Fruit fly (Drosophila melanogaster): ENCODE results near the gene Ugt36A1.

The Ugt36A1 gene

DNA sequence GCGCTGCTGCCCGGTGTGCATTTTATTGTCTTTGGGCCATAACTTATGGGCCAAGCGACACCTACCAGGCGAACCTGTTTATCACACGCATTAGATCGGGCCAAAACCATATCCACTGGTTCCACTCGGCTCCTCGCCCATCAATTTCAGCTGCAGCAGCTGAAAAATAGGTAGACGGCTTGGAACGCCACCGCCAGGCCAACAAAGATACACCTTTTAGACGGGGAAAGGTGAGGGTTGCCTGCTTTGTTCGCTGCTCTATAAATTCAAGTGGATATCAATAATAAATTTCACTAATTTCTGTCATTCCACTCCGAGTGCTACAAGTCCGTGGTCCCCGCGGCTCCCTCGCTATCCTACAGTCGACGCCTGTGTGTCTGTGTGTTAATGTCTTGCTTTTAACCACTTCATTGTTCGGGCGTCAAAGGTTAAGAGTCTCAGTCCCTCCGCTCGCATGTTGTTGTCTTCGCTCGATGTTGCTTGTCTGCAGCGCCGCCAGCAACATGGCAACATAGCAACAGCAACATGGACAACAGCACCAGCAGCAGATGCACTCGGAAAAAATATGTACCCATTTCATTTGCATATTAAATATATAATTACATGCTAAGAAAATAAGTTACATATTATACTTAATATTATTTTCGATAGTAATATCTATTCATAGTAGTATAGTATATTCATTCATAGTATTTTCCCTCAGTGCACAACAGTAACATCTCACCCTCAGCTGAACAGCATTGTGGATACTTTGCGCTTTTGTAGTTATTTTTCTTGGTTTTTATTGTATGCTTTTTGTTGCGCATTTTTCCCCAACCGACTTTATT, 30.8 kb upstream of the Ugt36A1 start (continued):
- TF ChIP-seq ash1 (GFP tag; optimal IDR thresholded peaks at IDR 0.05), result no peak
- TF ChIP-seq CG1529 (GFP tag; optimal IDR thresholded peaks at IDR 0.05), result peak; percentile 82
- no peak for TF ChIP-seq Dbx (GFP tag; IDR thresholded peaks at IDR 0.05)
- TF ChIP-seq cato (GFP tag; optimal IDR thresholded peaks at IDR 0.05; ENCODE audit: borderline replicate concordance), result peak; percentile 62
- TF ChIP-seq ro (GFP tag; IDR thresholded peaks at IDR 0.05), result peak; percentile 36; the same call in 1 of the 2 replicates
- TF ChIP-seq Pdp1 (GFP tag; optimal IDR thresholded peaks at IDR 0.05), result peak in 1 of 2 experiments; percentile 23
- TF ChIP-seq dan (GFP tag; IDR thresholded peaks at IDR 0.05), result peak; percentile 68; the same call in 1 of the 2 replicates
- no peak for TF ChIP-seq stwl (tag; optimal IDR thresholded peaks at IDR 0.05)
- TF ChIP-seq abd-A (tag; optimal IDR thresholded peaks at IDR 0.05), result peak; percentile 93
- no peak for TF ChIP-seq CG6791 (GFP tag; IDR thresholded peaks at IDR 0.05; ENCODE audit: partially characterized antibody)
- no peak for TF ChIP-seq ERR (GFP tag; optimal IDR thresholded peaks at IDR 0.05)
- TF ChIP-seq Tbp (GFP tag; optimal IDR thresholded peaks at IDR 0.05), result no peak
- TF ChIP-seq CG10462 (GFP tag; optimal IDR thresholded peaks at IDR 0.05), result peak; percentile 70
- TF ChIP-seq seq (GFP tag; IDR thresholded peaks at IDR 0.05), result peak; percentile 33; the same call in 1 of the 2 replicates
- TF ChIP-seq chinmo (GFP tag; IDR thresholded peaks at IDR 0.05; ENCODE audit: partially characterized antibody), result 0 out of 4 replicates have a peak, but pooled peaks have one; percentile 51
- peak; percentile 34 for TF ChIP-seq CG12299 (tag; optimal IDR thresholded peaks at IDR 0.05)
- peak; percentile 62 for TF ChIP-seq CG17568 (GFP tag; optimal IDR thresholded peaks at IDR 0.05)
- TF ChIP-seq Ravus (GFP tag; IDR thresholded peaks at IDR 0.05), result no peak
- TF ChIP-seq so (GFP tag; IDR thresholded peaks at IDR 0.05), result peak; percentile 45; the same call in 1 of the 3 replicates
- TF ChIP-seq Nf-YB (GFP tag; optimal IDR thresholded peaks at IDR 0.05), result no peak
- peak; percentile 96 for TF ChIP-seq CG15696 (tag; optimal IDR thresholded peaks at IDR 0.05)
- no peak for TF ChIP-seq slp2 (GFP tag; optimal IDR thresholded peaks at IDR 0.05)
- no peak for TF ChIP-seq zfh2 (GFP tag; optimal IDR thresholded peaks at IDR 0.05)
- TF ChIP-seq Mad (GFP tag; optimal IDR thresholded peaks at IDR 0.05), result no peak
- peak; percentile 68 for TF ChIP-seq CG30431 (GFP tag; optimal IDR thresholded peaks at IDR 0.05)
- peak; percentile 71 for TF ChIP-seq CG4707 (GFP tag; optimal IDR thresholded peaks at IDR 0.05)
- TF ChIP-seq pan (optimal IDR thresholded peaks at IDR 0.05), result no peak
- TF ChIP-seq pan (GFP tag; optimal IDR thresholded peaks at IDR 0.05 in 1 of 2, IDR thresholded peaks at IDR 0.05 in 1 of 2), result peak in 1 of 2 experiments; percentile 88
- TF ChIP-seq CG7556 (GFP tag; optimal IDR thresholded peaks at IDR 0.05), result peak; percentile 87
- TF ChIP-seq Sox102F (GFP tag; optimal IDR thresholded peaks at IDR 0.05), result peak; percentile 84
- TF ChIP-seq CG34422 (GFP tag; IDR thresholded peaks at IDR 0.05), result peak; percentile 84
- peak; percentile 31; the same call in 1 of the 2 replicates for TF ChIP-seq CG3847 (GFP tag; IDR thresholded peaks at IDR 0.05)
- peak; percentile 89 for TF ChIP-seq CG2202 (tag; optimal IDR thresholded peaks at IDR 0.05)
- TF ChIP-seq CG17359 (tag; optimal IDR thresholded peaks at IDR 0.05), result peak; percentile 86
- TF ChIP-seq CG8089 (GFP tag; optimal IDR thresholded peaks at IDR 0.05), result no peak
- TF ChIP-seq CG30403 (GFP tag; optimal IDR thresholded peaks at IDR 0.05), result peak; percentile 80
- peak; percentile 49 for TF ChIP-seq Deaf1 (tag; optimal IDR thresholded peaks at IDR 0.05)
- TF ChIP-seq Fer1 (GFP tag; optimal IDR thresholded peaks at IDR 0.05), result no peak
- TF ChIP-seq sima (GFP tag; optimal IDR thresholded peaks at IDR 0.05), result no peak
- peak; percentile 83 for TF ChIP-seq CG5953 (GFP tag; IDR thresholded peaks at IDR 0.05)
- peak; percentile 12 for TF ChIP-seq CG17186 (GFP tag; optimal IDR thresholded peaks at IDR 0.05)
- peak; percentile 72 for TF ChIP-seq Chrac-16 (GFP tag; optimal IDR thresholded peaks at IDR 0.05)
- TF ChIP-seq pita (GFP tag; optimal IDR thresholded peaks at IDR 0.05), result no peak
- TF ChIP-seq CG11504 (tag; optimal IDR thresholded peaks at IDR 0.05), result peak; percentile 98
- TF ChIP-seq NFAT (GFP tag; IDR thresholded peaks at IDR 0.05), result no peak
- TF ChIP-seq CG10209 (GFP tag; optimal IDR thresholded peaks at IDR 0.05), result peak; percentile 75
- no peak for TF ChIP-seq Bdp1 (GFP tag; optimal IDR thresholded peaks at IDR 0.05)
- no peak for TF ChIP-seq C15 (GFP tag; IDR thresholded peaks at IDR 0.05)
- no peak for TF ChIP-seq Doc2 (GFP tag; IDR thresholded peaks at IDR 0.05)
